Fruit fly (Drosophila melanogaster): ENCODE data around the gene Tk.

Tk gene

dm6 chr3R:12016828-12017280, 11.6 kb upstream of the Tk start, which contains the start of the genes DCAF12 and Spt3 (continued):
- TF ChIP-seq ewg (GFP tag; optimal IDR thresholded peaks at IDR 0.05) (peak; percentile 35), CG1233 (GFP tag; optimal IDR thresholded peaks at IDR 0.05) (peak; percentile 48), odd (GFP tag; optimal IDR thresholded peaks at IDR 0.05) (no peak), scrt (GFP tag; optimal IDR thresholded peaks at IDR 0.05) (peak; percentile 44), pb (GFP tag; optimal IDR thresholded peaks at IDR 0.05) (no peak), Usf (GFP tag; optimal IDR thresholded peaks at IDR 0.05) (no peak), CG17328 (GFP tag; IDR thresholded peaks at IDR 0.05) (no peak), Hr78 (GFP tag; optimal IDR thresholded peaks at IDR 0.05) (no peak), E2f1 (GFP tag; IDR thresholded peaks at IDR 0.05) (peak; percentile 31; the same call in 1 of the 2 replicates), CG2120 (GFP tag; optimal IDR thresholded peaks at IDR 0.05) (peak; percentile 32), B-H2 (GFP tag; optimal IDR thresholded peaks at IDR 0.05) (peak; percentile 48), ci (GFP tag; IDR thresholded peaks at IDR 0.05) (no peak), CG32532 (GFP tag; IDR thresholded peaks at IDR 0.05) (peak; percentile 63), CG13424 (tag; optimal IDR thresholded peaks at IDR 0.05) (peak; percentile 72), CG6689 (GFP tag; IDR thresholded peaks at IDR 0.05) (peak; percentile 42), bcd (GFP tag; optimal IDR thresholded peaks at IDR 0.05) (peak; percentile 57), H2.0 (GFP tag; IDR thresholded peaks at IDR 0.05) (0 out of 2 replicates have a peak, but pooled peaks have one; percentile 23), grn (GFP tag; optimal IDR thresholded peaks at IDR 0.05) (peak; percentile 74), lov (optimal IDR thresholded peaks at IDR 0.05) (no peak), lov (GFP tag; IDR thresholded peaks at IDR 0.05) (no peak), NfI (GFP tag; optimal IDR thresholded peaks at IDR 0.05) (peak; percentile 63), Dll (GFP tag; IDR thresholded peaks at IDR 0.05; ENCODE audit: partially characterized antibody) (peak; percentile 98), D (optimal IDR thresholded peaks at IDR 0.05) (no peak), D (GFP tag; optimal IDR thresholded peaks at IDR 0.05) (peak; percentile 38), NK7.1 (GFP tag; optimal IDR thresholded peaks at IDR 0.05) (peak; percentile 30), Pdp1 (GFP tag; optimal IDR thresholded peaks at IDR 0.05) (no peak), CG12391 (tag; optimal IDR thresholded peaks at IDR 0.05) (peak; percentile 76), bab2 (GFP tag; optimal IDR thresholded peaks at IDR 0.05) (no peak), CG3281 (GFP tag; optimal IDR thresholded peaks at IDR 0.05) (peak; percentile 63), CG15601 (tag; optimal IDR thresholded peaks at IDR 0.05) (peak; percentile 64), aop (GFP tag; IDR thresholded peaks at IDR 0.05) (no peak), stwl (tag; optimal IDR thresholded peaks at IDR 0.05) (peak; percentile 82), CG3995 (GFP tag; optimal IDR thresholded peaks at IDR 0.05) (peak; percentile 27), CG1024 (GFP tag; IDR thresholded peaks at IDR 0.05) (no peak), CG5180 (GFP tag; optimal IDR thresholded peaks at IDR 0.05) (no peak), bsh (GFP tag; optimal IDR thresholded peaks at IDR 0.05) (no peak), so (GFP tag; IDR thresholded peaks at IDR 0.05) (no peak), Ets65A (GFP tag) (no peak), CG4617 (GFP tag; optimal IDR thresholded peaks at IDR 0.05; ENCODE audit: borderline replicate concordance) (peak; percentile 44), unpg (GFP tag; optimal IDR thresholded peaks at IDR 0.05) (no peak), Six4 (GFP tag; optimal IDR thresholded peaks at IDR 0.05) (peak; percentile 25), CG31365 (tag; optimal IDR thresholded peaks at IDR 0.05) (no peak), CG9609 (GFP tag; optimal IDR thresholded peaks at IDR 0.05) (no peak), run (tag; optimal IDR thresholded peaks at IDR 0.05) (no peak), kah (GFP tag; optimal IDR thresholded peaks at IDR 0.05) (peak; percentile 17), br (optimal IDR thresholded peaks at IDR 0.05) (no peak), CG4707 (GFP tag; optimal IDR thresholded peaks at IDR 0.05) (no peak), bbx (GFP tag; IDR thresholded peaks at IDR 0.05; ENCODE audit: partially characterized antibody) (peak; percentile 83), sens-2 (GFP tag; IDR thresholded peaks at IDR 0.05) (no peak), Abd-B (GFP tag; optimal IDR thresholded peaks at IDR 0.05) (peak; percentile 87), ind (GFP tag; optimal IDR thresholded peaks at IDR 0.05) (peak; percentile 53)
